Worm (Caenorhabditis elegans): ENCODE data around the gene dsl-1.
"Not testable (repeated sequence)": the region's sequence is repeated elsewhere in the genome, so short reads cannot be mapped to it uniquely, and the experiment has no call there.

The dsl-1 gene

ce11 chrIV:1213192-1213591 is 5.3 kb upstream of the dsl-1 start:
- TF ChIP-seq klf-2 (GFP tag; conservative IDR thresholded peaks at IDR 0.05) (no peak), tab-1 (GFP tag; IDR thresholded peaks at IDR 0.05) (no peak), med-1 (GFP tag; optimal IDR thresholded peaks at IDR 0.05; ENCODE audit: insufficient read depth) (no peak)

DNA sequence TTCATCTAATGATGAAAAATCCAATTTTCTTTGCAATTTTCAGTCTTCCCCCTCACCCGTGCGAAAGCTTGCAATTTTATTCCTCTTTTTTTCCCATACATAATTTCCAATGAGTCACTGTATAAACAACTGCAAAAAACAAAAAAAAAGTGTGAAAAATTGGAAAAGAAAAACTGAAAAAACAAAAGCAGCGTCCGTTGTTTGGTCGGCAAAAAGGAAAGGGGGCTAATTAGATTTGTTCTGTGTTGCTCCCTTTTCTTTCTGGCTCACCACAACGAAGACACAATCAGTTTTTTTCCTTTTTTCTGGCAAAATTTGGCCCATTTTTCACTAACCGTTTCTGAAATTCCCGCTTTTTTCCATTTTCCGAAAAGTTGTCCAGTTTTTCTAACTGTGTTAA is 4.5 kb upstream of the dsl-1 start:
- TF ChIP-seq cog-1 (tag; optimal IDR thresholded peaks at IDR 0.05) (no peak), ztf-29 (GFP tag; IDR thresholded peaks at IDR 0.05) (no peak), med-1 (GFP tag; optimal IDR thresholded peaks at IDR 0.05; ENCODE audit: insufficient read depth) (no peak), tab-1 (GFP tag; IDR thresholded peaks at IDR 0.05) (no peak), flt-1 (GFP tag; IDR thresholded peaks at IDR 0.05) (no peak), ztf-23 (GFP tag; IDR thresholded peaks at IDR 0.05) (no peak), klf-2 (GFP tag; conservative IDR thresholded peaks at IDR 0.05) (no peak), T22C8.4 (GFP tag; IDR thresholded peaks at IDR 0.05) (no peak), ref-1 (GFP tag; conservative IDR thresholded peaks at IDR 0.05) (no peak)

DNA sequence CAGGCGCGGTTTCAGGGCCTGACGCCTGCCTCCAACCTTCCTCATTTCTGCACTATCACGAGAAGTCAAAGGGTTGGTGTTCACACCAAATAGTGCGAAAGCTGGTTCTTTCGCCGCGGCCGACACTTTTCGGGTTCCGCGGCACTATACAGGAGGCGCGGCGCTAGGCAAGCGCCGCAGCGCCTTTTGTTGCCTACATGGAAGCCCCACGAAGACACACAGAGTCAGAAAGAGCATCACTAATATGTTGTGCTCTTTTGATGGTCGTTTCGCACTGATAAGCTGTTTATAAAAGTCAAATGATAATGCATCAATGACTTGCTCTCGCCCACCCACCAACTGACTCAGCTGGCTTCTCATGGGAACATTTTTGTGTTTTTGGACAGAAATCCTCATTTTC is 4.0 kb upstream of the dsl-1 start:
- TF ChIP-seq flt-1 (GFP tag; IDR thresholded peaks at IDR 0.05) = no peak
- TF ChIP-seq klf-2 (GFP tag; conservative IDR thresholded peaks at IDR 0.05) = no peak
- TF ChIP-seq T22C8.4 (GFP tag; IDR thresholded peaks at IDR 0.05) = no peak
- no peak for TF ChIP-seq ztf-23 (GFP tag; IDR thresholded peaks at IDR 0.05)
- TF ChIP-seq tab-1 (GFP tag; IDR thresholded peaks at IDR 0.05) = no peak
- no peak for TF ChIP-seq cog-1 (tag; optimal IDR thresholded peaks at IDR 0.05)
- TF ChIP-seq ztf-29 (GFP tag; IDR thresholded peaks at IDR 0.05) = no peak
- TF ChIP-seq med-1 (GFP tag; optimal IDR thresholded peaks at IDR 0.05; ENCODE audit: insufficient read depth) = no peak
- TF ChIP-seq ref-1 (GFP tag; conservative IDR thresholded peaks at IDR 0.05) = no peak

DNA sequence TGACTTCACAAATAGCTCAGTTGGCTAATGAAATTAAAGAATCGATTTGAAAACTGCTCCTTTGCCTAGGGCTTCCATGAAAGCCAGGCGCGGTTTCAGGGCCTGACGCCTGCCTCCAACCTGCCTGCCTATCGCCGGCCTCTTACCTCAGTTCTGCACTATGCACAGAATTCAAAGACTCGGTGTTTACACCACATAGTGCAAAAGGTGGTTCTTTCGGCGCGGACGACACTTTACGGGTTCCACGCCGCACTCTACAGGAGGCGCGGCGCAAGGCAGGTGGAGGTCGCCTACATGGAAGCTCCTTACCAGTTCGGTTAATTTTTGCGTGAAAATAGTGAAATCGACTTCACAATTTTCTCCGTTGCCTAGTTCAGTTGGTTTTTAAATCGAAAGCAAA is 1.9 kb upstream of the dsl-1 start:
- TF ChIP-seq med-1 (GFP tag; optimal IDR thresholded peaks at IDR 0.05; ENCODE audit: insufficient read depth) (no peak), ref-1 (GFP tag; conservative IDR thresholded peaks at IDR 0.05) (no peak), T22C8.4 (GFP tag; IDR thresholded peaks at IDR 0.05) (no peak), ztf-29 (GFP tag; IDR thresholded peaks at IDR 0.05) (no peak), klf-2 (GFP tag; conservative IDR thresholded peaks at IDR 0.05) (no peak), flt-1 (GFP tag; IDR thresholded peaks at IDR 0.05) (no peak), cog-1 (tag; optimal IDR thresholded peaks at IDR 0.05) (no peak), ztf-23 (GFP tag; IDR thresholded peaks at IDR 0.05) (no peak), tab-1 (GFP tag; IDR thresholded peaks at IDR 0.05) (no peak)

- TF ChIP-seq ref-1 (GFP tag; conservative IDR thresholded peaks at IDR 0.05) = no peak
- no peak for TF ChIP-seq klf-2 (GFP tag; conservative IDR thresholded peaks at IDR 0.05)
- no peak for TF ChIP-seq ztf-23 (GFP tag; IDR thresholded peaks at IDR 0.05)
- no peak for TF ChIP-seq ztf-29 (GFP tag; IDR thresholded peaks at IDR 0.05)
- TF ChIP-seq T22C8.4 (GFP tag; IDR thresholded peaks at IDR 0.05) = no peak
- no peak for TF ChIP-seq cog-1 (tag; optimal IDR thresholded peaks at IDR 0.05)
- no peak for TF ChIP-seq med-1 (GFP tag; optimal IDR thresholded peaks at IDR 0.05; ENCODE audit: insufficient read depth)
- TF ChIP-seq tab-1 (GFP tag; IDR thresholded peaks at IDR 0.05) = no peak
- no peak for TF ChIP-seq flt-1 (GFP tag; IDR thresholded peaks at IDR 0.05)
These were observed 1.4 kb upstream of the dsl-1 start for ce11 chrIV:1209320-1209719.

DNA sequence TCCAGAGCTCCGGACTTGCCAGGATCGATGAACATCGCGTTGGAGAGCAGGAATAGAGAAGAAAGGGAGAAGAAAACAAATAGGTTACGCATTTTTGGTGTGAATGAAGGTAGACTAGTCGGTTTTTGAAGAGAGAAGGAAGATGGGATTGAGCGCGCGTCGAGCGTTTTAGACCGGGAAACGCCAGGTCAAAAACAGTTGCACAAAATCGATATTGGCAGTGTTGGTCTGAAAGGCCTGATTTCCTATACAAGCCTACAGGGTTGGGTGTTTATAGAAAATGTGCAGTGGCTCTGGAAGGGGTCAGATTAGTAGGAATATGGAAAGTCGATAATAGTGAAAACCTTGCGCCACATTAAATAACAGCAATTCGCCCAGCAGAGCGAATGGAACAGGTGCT is 3.0 kb downstream of the dsl-1 start, which contains the start of gene dsl-2:
dsl-2 (minus strand) TSS at position 101 of the 400 bp plus-strand sequence.
- no peak for TF ChIP-seq ref-1 (GFP tag; conservative IDR thresholded peaks at IDR 0.05)
- TF ChIP-seq T22C8.4 (GFP tag; IDR thresholded peaks at IDR 0.05) = no peak
- no peak for TF ChIP-seq klf-2 (GFP tag; conservative IDR thresholded peaks at IDR 0.05)
- no peak for TF ChIP-seq ztf-23 (GFP tag; IDR thresholded peaks at IDR 0.05)
- TF ChIP-seq cog-1 (tag; optimal IDR thresholded peaks at IDR 0.05) = no peak
- no peak for TF ChIP-seq tab-1 (GFP tag; IDR thresholded peaks at IDR 0.05)
- no peak for TF ChIP-seq flt-1 (GFP tag; IDR thresholded peaks at IDR 0.05)
- TF ChIP-seq ztf-29 (GFP tag; IDR thresholded peaks at IDR 0.05) = no peak

- no peak for TF ChIP-seq cog-1 (tag; optimal IDR thresholded peaks at IDR 0.05)
- no peak for TF ChIP-seq T22C8.4 (GFP tag; IDR thresholded peaks at IDR 0.05)
- no peak for TF ChIP-seq ztf-23 (GFP tag; IDR thresholded peaks at IDR 0.05)
- no peak for TF ChIP-seq tab-1 (GFP tag; IDR thresholded peaks at IDR 0.05)
- TF ChIP-seq ref-1 (GFP tag; conservative IDR thresholded peaks at IDR 0.05) = no peak
- no peak for TF ChIP-seq ztf-29 (GFP tag; IDR thresholded peaks at IDR 0.05)
- no peak for TF ChIP-seq flt-1 (GFP tag; IDR thresholded peaks at IDR 0.05)
- TF ChIP-seq klf-2 (GFP tag; conservative IDR thresholded peaks at IDR 0.05) = no peak
- TF ChIP-seq med-1 (GFP tag; optimal IDR thresholded peaks at IDR 0.05; ENCODE audit: insufficient read depth) = no peak
These were observed 8.4 kb downstream of the dsl-1 start for ce11 chrIV:1199501-1199900.

DNA sequence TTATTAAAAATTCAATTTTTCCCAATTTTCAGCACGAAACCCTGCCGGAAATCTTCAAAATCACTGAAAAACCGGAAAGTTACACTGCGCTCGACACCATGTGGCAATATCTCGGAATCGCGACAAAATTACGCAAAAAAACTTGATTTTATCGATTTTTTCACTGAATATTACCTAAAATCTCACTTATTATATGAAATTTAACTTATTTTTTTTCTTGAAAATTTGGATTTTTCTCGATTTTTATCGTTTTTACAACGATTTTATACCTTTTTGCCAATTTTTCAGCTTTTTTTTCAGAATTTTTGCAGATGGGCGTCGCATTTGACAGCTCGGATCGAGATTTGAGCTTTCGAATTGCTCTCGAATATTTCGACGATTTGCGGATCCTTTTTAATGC is 15.1 kb downstream of the dsl-1 start, which contains the start of gene spl-3:
spl-3 (plus strand) TSS at position 301 of the 400 bp plus-strand sequence.
- TF ChIP-seq klf-2 (GFP tag; conservative IDR thresholded peaks at IDR 0.05) = no peak
- no peak for TF ChIP-seq flt-1 (GFP tag; IDR thresholded peaks at IDR 0.05)
- no peak for TF ChIP-seq tab-1 (GFP tag; IDR thresholded peaks at IDR 0.05)
- no peak for TF ChIP-seq med-1 (GFP tag; optimal IDR thresholded peaks at IDR 0.05; ENCODE audit: insufficient read depth)

DNA sequence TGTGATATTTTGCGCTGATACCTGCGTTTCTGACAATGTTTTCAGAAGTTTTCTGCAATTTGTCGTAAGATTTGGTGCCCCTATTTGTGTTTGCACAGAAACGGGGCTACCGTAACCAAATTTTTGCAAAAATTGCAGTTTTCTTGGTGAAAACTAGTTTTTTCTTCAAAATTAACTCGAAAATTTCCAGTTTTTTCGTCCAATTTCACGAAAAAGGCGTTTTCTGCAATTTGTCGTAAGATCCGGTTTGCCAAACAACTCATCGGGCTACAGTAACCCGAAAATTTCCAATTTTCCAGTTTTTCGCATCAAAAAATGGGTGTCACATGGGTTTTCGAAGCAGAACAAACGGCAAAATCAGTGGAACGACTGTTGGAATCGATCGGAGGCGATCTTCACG is 20.4 kb downstream of the dsl-1 start, which contains the start of gene mdt-20:
mdt-20 (plus strand) TSS at position 301 of the 400 bp plus-strand sequence.
- TF ChIP-seq med-1 (GFP tag; optimal IDR thresholded peaks at IDR 0.05; ENCODE audit: insufficient read depth); ref-1 (GFP tag; conservative IDR thresholded peaks at IDR 0.05); tab-1 (GFP tag; IDR thresholded peaks at IDR 0.05): not testable (repeated sequence)

ce11 chrIV:1182292-1182691 is 25.6 kb downstream of the dsl-1 start, which contains the start of gene rmif-2:
rmif-2 (plus strand) TSS chrIV:1182592.
- not testable (repeated sequence) for TF ChIP-seq klf-2 (GFP tag; conservative IDR thresholded peaks at IDR 0.05); ztf-23 (GFP tag; IDR thresholded peaks at IDR 0.05); T22C8.4 (GFP tag; IDR thresholded peaks at IDR 0.05)

All from whole organism, midembryonic.